Fruit fly (Drosophila melanogaster) whole organism: Measurements from ENCODE around the gene CG4408.

ENCODE experiments used
- CG8478 ChIP-seq: fragments of >200 bp; optimal IDR thresholded peaks from 2 replicates; lab custom pipeline; 2018; ENCODE audit warnings: inconsistent platforms
- Dll ChIP-seq: fragments of >200 bp; optimal IDR thresholded peaks from 2 replicates; lab custom pipeline; 2017
- pan ChIP-seq: fragments of >200 bp; optimal IDR thresholded peaks from 2 replicates; lab custom pipeline; 2017

DNA sequence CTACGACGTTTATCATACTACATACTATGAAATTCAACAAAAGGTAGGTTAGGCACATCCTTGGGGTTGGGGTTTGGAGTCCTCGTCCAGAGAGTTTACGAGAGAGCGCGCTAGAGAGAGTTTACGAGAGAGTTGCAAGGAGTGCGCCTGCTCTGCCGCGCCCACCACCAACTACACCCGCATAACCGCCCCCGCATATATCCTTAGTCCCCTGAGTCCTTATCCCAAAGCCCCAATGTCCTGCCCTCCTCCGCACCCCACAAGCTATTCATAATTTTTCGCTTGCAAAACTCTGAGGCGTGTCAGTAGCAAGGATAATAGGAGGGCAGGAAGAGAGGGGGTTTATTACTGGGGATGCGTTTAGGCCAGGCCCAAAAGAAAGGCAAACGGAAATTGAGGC is 20.3 kb upstream of the CG4408 start:
- TF ChIP-seq pan (lab: Kevin White, UChicago) (no peak), CG8478 (lab: Kevin White, UChicago) (no peak), Dll (lab: Kevin White, UChicago) (peak; percentile 6)
